Worm (Caenorhabditis elegans) whole organism, L4 larva: ENCODE measurements around the gene metr-1.

ENCODE experiments used
- R02D3.7 ChIP-seq: fragments of 150-350 bp; sonication (generic microtip); optimal IDR thresholded peaks from 3 replicates; lab custom pipeline; 2014; ENCODE audit warnings: missing biosample characterization, missing genetic modification characterization
- Y48G9A.11 ChIP-seq: fragments of 200-800 bp; sonication (Bioruptor generic); IDR thresholded peaks from 2 replicates; pipeline ENCODE4 v1.3.6; 2022; ENCODE audit warnings: missing genetic modification reagents, missing genetic modification characterization, missing compliant biosample characterization
- ama-1 ChIP-seq: fragments of 150-350 bp; optimal IDR thresholded peaks from 2 replicates; lab custom pipeline; 2014; ENCODE audit warnings: inconsistent platforms, mixed read lengths
- nhr-10 ChIP-seq: fragments of 150-350 bp; optimal IDR thresholded peaks from 2 replicates; lab custom pipeline; 2014; ENCODE audit warnings: missing biosample characterization, missing genetic modification characterization
- nhr-25 ChIP-seq: sonication (generic microtip); optimal IDR thresholded peaks from 2 replicates; lab custom pipeline; 2017; ENCODE audit warnings: missing genetic modification characterization, mild to moderate bottlenecking, missing compliant biosample characterization, antibody characterized with exemption, moderate library complexity, borderline replicate concordance; ENCODE audit not compliant: insufficient read depth
- snpc-4 ChIP-seq: fragments of 150-350 bp; optimal IDR thresholded peaks from 2 replicates; lab custom pipeline; 2014; ENCODE audit warnings: missing biosample characterization, missing genetic modification characterization
- unc-130 ChIP-seq: sonication (generic microtip); optimal IDR thresholded peaks from 2 replicates; lab custom pipeline; 2016; ENCODE audit warnings: missing genetic modification reagents, missing genetic modification characterization, missing compliant biosample characterization
- unc-39 ChIP-seq: sonication (generic microtip); optimal IDR thresholded peaks from 2 replicates; lab custom pipeline; 2017; ENCODE audit warnings: missing biosample characterization, missing genetic modification characterization

DNA sequence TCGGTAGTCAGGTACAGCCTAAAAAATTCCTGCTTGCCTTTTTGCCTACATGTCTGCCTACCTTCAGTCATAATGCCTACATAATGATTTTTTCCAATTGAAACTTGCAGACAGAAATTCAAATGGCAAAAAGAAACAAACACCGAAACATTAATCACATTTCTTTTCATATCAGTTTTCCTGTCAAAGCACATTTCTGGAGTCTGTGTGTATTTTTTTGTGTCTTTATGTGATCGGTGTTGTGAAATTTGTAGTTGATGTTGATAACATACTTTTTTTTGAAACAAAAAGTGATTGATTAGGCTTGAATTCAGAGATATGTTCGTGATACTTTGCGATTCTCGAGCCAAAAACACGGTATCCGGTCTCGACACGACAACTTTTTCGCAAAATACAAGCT, 23.0 kb downstream of the metr-1 start:
- TF ChIP-seq unc-130 (GFP tag; lab: Kevin White, UChicago) (no peak), Y48G9A.11 (no peak), unc-39 (tag; lab: Kevin White, UChicago) (no peak), snpc-4 (tag; lab: Kevin White, UChicago) (no peak), R02D3.7 (tag; lab: Kevin White, UChicago) (no peak), nhr-25 (no peak), ama-1 (lab: Kevin White, UChicago) (no peak), nhr-10 (tag; lab: Kevin White, UChicago) (no peak)
